Worm (Caenorhabditis elegans) whole organism, young adult: ENCODE data around the gene F11G11.14.

Experiments used
- B0336.3 ChIP-seq: fragments of 200-800 bp; sonication (Bioruptor generic); IDR thresholded peaks from 2 replicates; pipeline ENCODE4 v1.3.6; 2022; ENCODE audit warnings: missing genetic modification characterization, missing compliant biosample characterization
- D2030.7 ChIP-seq: fragments of 200-800 bp; sonication (Bioruptor generic); IDR thresholded peaks from 2 replicates; pipeline ENCODE4 v1.3.6; 2022; ENCODE audit warnings: missing genetic modification reagents, missing genetic modification characterization, missing compliant biosample characterization
- F33H1.4 ChIP-seq: fragments of 200-800 bp; sonication (Bioruptor generic); IDR thresholded peaks from 2 replicates; pipeline ENCODE4 v1.3.6; 2022; ENCODE audit warnings: missing genetic modification reagents, missing genetic modification characterization, missing compliant biosample characterization
- F39B2.1 ChIP-seq: fragments of 200-800 bp; sonication (Bioruptor generic); IDR thresholded peaks from 2 replicates; pipeline ENCODE4 v1.3.6; 2022; ENCODE audit warnings: missing genetic modification reagents, missing genetic modification characterization, missing compliant biosample characterization
- F57A8.1 ChIP-seq: fragments of 200-800 bp; sonication (Bioruptor generic); optimal IDR thresholded peaks from 2 replicates; lab custom pipeline; 2018; ENCODE audit warnings: mild to moderate bottlenecking, missing genetic modification characterization, moderate library complexity, missing compliant biosample characterization
- K11D2.4 ChIP-seq: fragments of 200-800 bp; sonication (Bioruptor generic); IDR thresholded peaks from 2 replicates; pipeline ENCODE4 v1.3.6; 2022; ENCODE audit warnings: missing genetic modification reagents, missing genetic modification characterization, missing compliant biosample characterization
- K12H6.12 ChIP-seq: fragments of 200-800 bp; sonication (Bioruptor generic); optimal IDR thresholded peaks from 2 replicates; lab custom pipeline; 2018; ENCODE audit warnings: mild to moderate bottlenecking, missing genetic modification characterization, missing compliant biosample characterization
- Y53G8AR.9 ChIP-seq: fragments of 200-800 bp; sonication (Bioruptor generic); conservative IDR thresholded peaks from 2 replicates; pipeline ENCODE4 v1.3.6; 2022; ENCODE audit warnings: missing genetic modification reagents, missing genetic modification characterization, missing compliant biosample characterization
- aptf-3 ChIP-seq: fragments of 200-800 bp; sonication (Bioruptor generic); IDR thresholded peaks from 2 replicates; pipeline ENCODE4 v1.3.6; 2022; ENCODE audit warnings: missing genetic modification characterization, missing compliant biosample characterization
- atf-7 ChIP-seq: sonication (generic microtip); optimal IDR thresholded peaks from 2 replicates; lab custom pipeline; 2017; ENCODE audit warnings: mild to moderate bottlenecking, missing genetic modification characterization, missing compliant biosample characterization
- attf-5 ChIP-seq: fragments of 200-800 bp; sonication (Bioruptor generic); optimal IDR thresholded peaks from 2 replicates; lab custom pipeline; 2018; ENCODE audit warnings: mild to moderate bottlenecking, missing genetic modification characterization, missing compliant biosample characterization
- cebp-1 ChIP-seq, 2 experiments: fragments of 200-800 bp in 1 of 2; sonication (Bioruptor generic) in 1 of 2; sonication (generic microtip) in 1 of 2; IDR thresholded peaks in 1 of 2; optimal IDR thresholded peaks in 1 of 2; 2 replicates each; pipeline versions ENCODE4 v1.3.6 to Lab custom; 2017 to 2022; ENCODE audit warnings: missing compliant biosample characterization in 2 of 2, missing genetic modification characterization in 2 of 2, mild to moderate bottlenecking in 1 of 2, missing genetic modification reagents in 1 of 2, moderate library complexity in 1 of 2
- cebp-2 ChIP-seq: fragments of 200-800 bp; sonication (Bioruptor generic); IDR thresholded peaks from 2 replicates; pipeline ENCODE4 v1.3.6; 2022; ENCODE audit warnings: missing genetic modification characterization, missing compliant biosample characterization
- ceh-91 ChIP-seq: fragments of 200-800 bp; sonication (Bioruptor generic); IDR thresholded peaks from 2 replicates; pipeline ENCODE4 v1.3.6; 2022; ENCODE audit warnings: missing genetic modification reagents, missing genetic modification characterization, missing compliant biosample characterization
- die-1 ChIP-seq: sonication (generic microtip); optimal IDR thresholded peaks from 2 replicates; lab custom pipeline; 2016; ENCODE audit warnings: missing genotype, mild to moderate bottlenecking, missing genetic modification characterization, missing compliant biosample characterization
- dox-1 ChIP-seq: fragments of 200-800 bp; sonication (Bioruptor generic); IDR thresholded peaks from 2 replicates; pipeline ENCODE4 v1.3.6; 2022; ENCODE audit warnings: missing genetic modification reagents, missing genetic modification characterization, missing compliant biosample characterization
- dpl-1 ChIP-seq: fragments of 150-350 bp; optimal IDR thresholded peaks from 2 replicates; lab custom pipeline; 2014; ENCODE audit warnings: missing biosample characterization, missing genetic modification reagents, missing genetic modification characterization
- efl-1 ChIP-seq: fragments of 150-350 bp; optimal IDR thresholded peaks from 2 replicates; lab custom pipeline; 2014; ENCODE audit warnings: missing biosample characterization, missing genetic modification reagents, missing genetic modification characterization
- ets-4 ChIP-seq: fragments of 200-800 bp; sonication (Bioruptor generic); optimal IDR thresholded peaks from 2 replicates; lab custom pipeline; 2018; ENCODE audit warnings: mild to moderate bottlenecking, missing genetic modification characterization, missing compliant biosample characterization
- hmg-1.2 ChIP-seq: fragments of 200-800 bp; sonication (Bioruptor generic); IDR thresholded peaks from 2 replicates; pipeline ENCODE4 v1.3.6; 2022; ENCODE audit warnings: missing genetic modification reagents, missing genetic modification characterization, missing compliant biosample characterization
- hrde-1 ChIP-seq: sonication (generic microtip); optimal IDR thresholded peaks from 2 replicates; lab custom pipeline; 2016; ENCODE audit warnings: missing genetic modification characterization, mild to moderate bottlenecking, missing compliant biosample characterization, moderate library complexity, missing genotype, missing genetic modification reagents, borderline replicate concordance
- hsf-1 ChIP-seq: fragments of 200-800 bp; sonication (Bioruptor generic); IDR thresholded peaks from 2 replicates; pipeline ENCODE4 v1.3.6; 2022; ENCODE audit warnings: missing genetic modification reagents, missing genetic modification characterization, missing compliant biosample characterization
- let-607 ChIP-seq, 2 experiments: fragments of 200-800 bp in 1 of 2; sonication (Bioruptor generic) in 1 of 2; sonication (generic microtip) in 1 of 2; optimal IDR thresholded peaks; 2 replicates each; lab custom pipeline; 2016 to 2018; ENCODE audit warnings: mild to moderate bottlenecking in 2 of 2, missing compliant biosample characterization in 2 of 2, missing genetic modification characterization in 2 of 2, moderate library complexity in 2 of 2, missing genotype in 1 of 2
- lin-26 ChIP-seq: fragments of 200-800 bp; sonication (Bioruptor generic); IDR thresholded peaks from 2 replicates; pipeline ENCODE4 v1.3.6; 2022; ENCODE audit warnings: missing genetic modification reagents, missing genetic modification characterization, missing compliant biosample characterization
- lin-35 ChIP-seq, 3 experiments: fragments of 150-350 bp in 2 of 3; sonication (generic microtip) in 1 of 3; optimal IDR thresholded peaks; 2 replicates each; lab custom pipeline; 2014 to 2018; ENCODE audit warnings: missing biosample characterization in 3 of 3, missing genetic modification characterization in 3 of 3, missing genetic modification reagents in 3 of 3
- lin-40 ChIP-seq: sonication (generic microtip); optimal IDR thresholded peaks from 2 replicates; lab custom pipeline; 2016; ENCODE audit warnings: missing genetic modification characterization, mild to moderate bottlenecking, missing compliant biosample characterization, missing genotype, missing genetic modification reagents
- lsl-1 ChIP-seq: fragments of 200-800 bp; sonication (Bioruptor generic); optimal IDR thresholded peaks from 2 replicates; lab custom pipeline; 2018; ENCODE audit warnings: mild to moderate bottlenecking, missing genetic modification characterization, moderate library complexity, missing compliant biosample characterization
- madf-6 ChIP-seq: fragments of 200-800 bp; sonication (Bioruptor generic); IDR thresholded peaks from 2 replicates; pipeline ENCODE4 v1.3.6; 2022; ENCODE audit warnings: missing genetic modification reagents, missing genetic modification characterization, missing compliant biosample characterization
- madf-8 ChIP-seq: fragments of 200-800 bp; sonication (Bioruptor generic); conservative IDR thresholded peaks from 2 replicates; pipeline ENCODE4 v1.3.6; 2022; ENCODE audit warnings: missing genetic modification reagents, missing genetic modification characterization, missing compliant biosample characterization
- mcd-1 ChIP-seq: fragments of 200-800 bp; sonication (Bioruptor generic); IDR thresholded peaks from 2 replicates; pipeline ENCODE4 v1.3.6; 2022; ENCODE audit warnings: missing genetic modification reagents, missing genetic modification characterization, missing compliant biosample characterization
- mel-28 ChIP-seq: sonication (generic microtip); optimal IDR thresholded peaks from 2 replicates; lab custom pipeline; 2016; ENCODE audit warnings: borderline replicate concordance, mild to moderate bottlenecking, missing genetic modification characterization, missing compliant biosample characterization
- nfya-1 ChIP-seq: sonication (generic microtip); optimal IDR thresholded peaks from 2 replicates; lab custom pipeline; 2017; ENCODE audit warnings: antibody characterized with exemption, missing compliant biosample characterization, missing genetic modification characterization, borderline replicate concordance; ENCODE audit not compliant: insufficient read depth
- nfya-2 ChIP-seq: fragments of 200-800 bp; sonication (Bioruptor generic); IDR thresholded peaks from 2 replicates; pipeline ENCODE4 v1.3.6; 2022; ENCODE audit warnings: missing genetic modification reagents, missing genetic modification characterization, missing compliant biosample characterization
- nhr-80 ChIP-seq: sonication (generic microtip); optimal IDR thresholded peaks from 2 replicates; lab custom pipeline; 2016; ENCODE audit warnings: missing genetic modification characterization, missing compliant biosample characterization
- nhr-90 ChIP-seq: sonication (generic microtip); optimal IDR thresholded peaks from 2 replicates; lab custom pipeline; 2016; ENCODE audit warnings: missing genotype, mild to moderate bottlenecking, missing genetic modification characterization, missing compliant biosample characterization
- repo-1 ChIP-seq: sonication (generic microtip); optimal IDR thresholded peaks from 2 replicates; lab custom pipeline; 2017; ENCODE audit warnings: mild to moderate bottlenecking, missing genetic modification characterization, missing compliant biosample characterization
- snpc-1.3 ChIP-seq: sonication (generic microtip); optimal IDR thresholded peaks from 2 replicates; lab custom pipeline; 2017; ENCODE audit warnings: missing genetic modification characterization, mild to moderate bottlenecking, missing compliant biosample characterization, antibody characterized with exemption, moderate library complexity, missing genotype, missing genetic modification reagents; ENCODE audit not compliant: insufficient read depth
- xnd-1 ChIP-seq: sonication (generic microtip); optimal IDR thresholded peaks from 2 replicates; lab custom pipeline; 2016; ENCODE audit warnings: missing genotype, missing genetic modification reagents, missing genetic modification characterization, missing compliant biosample characterization
- zfh-2 ChIP-seq: fragments of 200-800 bp; sonication (Bioruptor generic); conservative IDR thresholded peaks from 2 replicates; pipeline ENCODE4 v1.3.6; 2022; ENCODE audit warnings: missing genetic modification reagents, missing genetic modification characterization, missing compliant biosample characterization
- zim-3 ChIP-seq: sonication (generic microtip); optimal IDR thresholded peaks from 2 replicates; lab custom pipeline; 2017; ENCODE audit warnings: mild to moderate bottlenecking, missing genetic modification characterization, moderate library complexity, missing compliant biosample characterization
- ztf-22 ChIP-seq: fragments of 200-800 bp; sonication (Bioruptor generic); optimal IDR thresholded peaks from 2 replicates; lab custom pipeline; 2018; ENCODE audit warnings: mild to moderate bottlenecking, missing genetic modification characterization, moderate library complexity, missing compliant biosample characterization
- ztf-26 ChIP-seq: sonication (generic microtip); optimal IDR thresholded peaks from 2 replicates; lab custom pipeline; 2017; ENCODE audit warnings: missing genetic modification characterization, missing compliant biosample characterization
- ztf-3 ChIP-seq: fragments of 200-800 bp; sonication (Bioruptor generic); optimal IDR thresholded peaks from 2 replicates; lab custom pipeline; 2018; ENCODE audit warnings: mild to moderate bottlenecking, missing genetic modification characterization, missing compliant biosample characterization

F11G11.14 gene

ce11 chrII:4888527-4889487, 25.3 kb downstream of the F11G11.14 start, which contains the start of gene pgm-1:
TSS of gene pgm-1 (plus strand) at chrII:4889437.
- TF ChIP-seq hsf-1 (GFP tag; lab: Robert Waterston, UW) (peak; percentile 86), dox-1 (GFP tag; lab: Robert Waterston, UW) (peak; percentile 25; the same call in 1 of the 2 replicates), mel-28 (no peak), cebp-1 (GFP tag; IDR thresholded peaks at IDR 0.05; lab: Robert Waterston, UW) (no peak), cebp-1 (tag; optimal IDR thresholded peaks at IDR 0.05; lab: Kevin White, UChicago) (peak; percentile 24), Y53G8AR.9 (GFP tag; lab: Robert Waterston, UW) (no peak), zfh-2 (no peak), attf-5 (peak; percentile 31), madf-6 (peak; percentile 90), die-1 (tag; lab: Kevin White, UChicago) (no peak), K12H6.12 (tag; lab: Kevin White, UChicago) (peak; percentile 14), lsl-1 (GFP tag; lab: Kevin White, UChicago) (peak; percentile 94), D2030.7 (GFP tag; lab: Robert Waterston, UW) (0 out of 2 replicates have a peak, but pooled peaks have one; percentile 12), nhr-80 (peak; percentile 15), atf-7 (no peak), madf-8 (GFP tag; lab: Robert Waterston, UW) (peak; percentile 74), snpc-1.3 (tag; lab: Kevin White, UChicago) (peak; percentile 8), dpl-1 (peak; percentile 19), lin-40 (tag; lab: Kevin White, UChicago) (peak; percentile 3), ztf-26 (tag; lab: Kevin White, UChicago) (no peak), F57A8.1 (GFP tag; lab: Kevin White, UChicago) (no peak), aptf-3 (no peak), efl-1 (peak; percentile 74), F39B2.1 (GFP tag; lab: Robert Waterston, UW) (no peak), xnd-1 (peak; percentile 73), F33H1.4 (GFP tag; lab: Robert Waterston, UW) (peak; percentile 52; the same call in 1 of the 2 replicates), hrde-1 (tag; lab: Kevin White, UChicago) (no peak), ets-4 (no peak), mcd-1 (0 out of 2 replicates have a peak, but pooled peaks have one; percentile 13), lin-26 (GFP tag; lab: Robert Waterston, UW) (0 out of 2 replicates have a peak, but pooled peaks have one; percentile 24), ceh-91 (GFP tag; lab: Robert Waterston, UW) (peak; percentile 77)

ce11 chrII:4891012-4891775, 27.7 kb downstream of the F11G11.14 start, which contains the start of gene gst-9:
TSS of gene gst-9 (plus strand) at chrII:4891585.
- TF ChIP-seq cebp-1 (GFP tag; IDR thresholded peaks at IDR 0.05; lab: Robert Waterston, UW) (peak; percentile 68), cebp-1 (tag; optimal IDR thresholded peaks at IDR 0.05; lab: Kevin White, UChicago) (peak; percentile 82), zim-3 (tag; lab: Kevin White, UChicago) (peak; percentile 11), ztf-3 (GFP tag; lab: Kevin White, UChicago) (no peak), hmg-1.2 (GFP tag; lab: Robert Waterston, UW) (peak; percentile 36), nfya-1 (tag; lab: Kevin White, UChicago) (no peak), nhr-90 (tag; lab: Kevin White, UChicago) (peak; percentile 36), attf-5 (peak; percentile 60), B0336.3 (GFP tag; lab: Robert Waterston, UW) (peak; percentile 69), lin-40 (tag; lab: Kevin White, UChicago) (peak; percentile 44), nfya-2 (no peak), lin-35 (GFP tag; optimal IDR thresholded peaks at IDR 0.05; lab: Kevin White, UChicago) (peak in 1 of 3 experiments; percentile 49), ztf-22 (GFP tag; lab: Kevin White, UChicago) (peak; percentile 62), mcd-1 (peak; percentile 30; the same call in 1 of the 2 replicates), let-607 (tag; optimal IDR thresholded peaks at IDR 0.05; lab: Kevin White, UChicago) (no peak), cebp-2 (GFP tag; lab: Robert Waterston, UW) (0 out of 2 replicates have a peak, but pooled peaks have one; percentile 5), K11D2.4 (GFP tag; lab: Robert Waterston, UW) (peak; percentile 68; the same call in 1 of the 2 replicates), repo-1 (peak; percentile 83)
